Worm (Caenorhabditis elegans) whole organism, late embryonic: ENCODE data around the gene fbxa-48.

Experiments used
- C38D4.7 ChIP-seq: fragments of 200-800 bp; sonication (Bioruptor generic); optimal IDR thresholded peaks from 2 replicates; lab custom pipeline; 2018; ENCODE audit warnings: mild to moderate bottlenecking, missing genetic modification characterization, moderate library complexity, missing compliant biosample characterization
- K09A11.1 ChIP-seq: sonication (generic microtip); optimal IDR thresholded peaks from 2 replicates; lab custom pipeline; 2017; ENCODE audit warnings: antibody characterized with exemption, mild to moderate bottlenecking, missing genetic modification characterization, missing compliant biosample characterization; ENCODE audit not compliant: insufficient read depth
- Y22D7AL.16 ChIP-seq: sonication (generic microtip); optimal IDR thresholded peaks from 2 replicates; lab custom pipeline; 2016; ENCODE audit warnings: missing genetic modification characterization, missing compliant biosample characterization
- ceh-14 ChIP-seq: sonication (generic microtip); optimal IDR thresholded peaks from 2 replicates; lab custom pipeline; 2016; ENCODE audit warnings: missing genotype, missing genetic modification characterization, missing compliant biosample characterization
- ceh-18 ChIP-seq: sonication (generic microtip); optimal IDR thresholded peaks from 2 replicates; lab custom pipeline; 2016; ENCODE audit warnings: missing genetic modification characterization, missing compliant biosample characterization
- ceh-2 ChIP-seq: sonication (generic microtip); optimal IDR thresholded peaks from 2 replicates; lab custom pipeline; 2016; ENCODE audit warnings: missing genotype, missing genetic modification characterization, missing compliant biosample characterization
- ceh-31 ChIP-seq: sonication (generic microtip); optimal IDR thresholded peaks from 2 replicates; lab custom pipeline; 2016; ENCODE audit warnings: missing genetic modification characterization, missing compliant biosample characterization
- ceh-34 ChIP-seq: sonication (generic microtip); optimal IDR thresholded peaks from 2 replicates; lab custom pipeline; 2016; ENCODE audit warnings: mild to moderate bottlenecking, missing genetic modification characterization, missing compliant biosample characterization
- ceh-45 ChIP-seq: fragments of 200-800 bp; sonication (Bioruptor generic); IDR thresholded peaks from 2 replicates; pipeline ENCODE4 v1.3.6; 2022; ENCODE audit warnings: missing genetic modification reagents, missing genetic modification characterization, missing compliant biosample characterization
- ceh-48 ChIP-seq: sonication (generic microtip); optimal IDR thresholded peaks from 2 replicates; lab custom pipeline; 2016; ENCODE audit warnings: missing genetic modification characterization, inconsistent platforms, missing compliant biosample characterization
- ceh-9 ChIP-seq: sonication (generic microtip); optimal IDR thresholded peaks from 2 replicates; lab custom pipeline; 2016; ENCODE audit warnings: mild to moderate bottlenecking, missing genetic modification characterization, inconsistent platforms, missing compliant biosample characterization
- elt-2 ChIP-seq: sonication (generic microtip); optimal IDR thresholded peaks from 2 replicates; lab custom pipeline; 2016; ENCODE audit warnings: missing genetic modification reagents, missing genetic modification characterization, missing compliant biosample characterization
- fax-1 ChIP-seq: sonication (generic microtip); optimal IDR thresholded peaks from 2 replicates; lab custom pipeline; 2016; ENCODE audit warnings: missing genotype, missing genetic modification characterization, missing compliant biosample characterization
- gmeb-2 ChIP-seq: sonication (generic microtip); optimal IDR thresholded peaks from 2 replicates; lab custom pipeline; 2016; ENCODE audit warnings: missing genetic modification characterization, inconsistent platforms, missing compliant biosample characterization
- hlh-6 ChIP-seq: sonication (generic microtip); optimal IDR thresholded peaks from 2 replicates; lab custom pipeline; 2016; ENCODE audit warnings: missing genotype, missing genetic modification characterization, missing compliant biosample characterization
- hlh-8 ChIP-seq: sonication (generic microtip); optimal IDR thresholded peaks from 2 replicates; lab custom pipeline; 2016; ENCODE audit warnings: missing genotype, missing genetic modification characterization, missing compliant biosample characterization
- lim-6 ChIP-seq: sonication (generic microtip); optimal IDR thresholded peaks from 2 replicates; lab custom pipeline; 2016; ENCODE audit warnings: missing genetic modification characterization, missing compliant biosample characterization
- mec-3 ChIP-seq: sonication (generic microtip); optimal IDR thresholded peaks from 2 replicates; lab custom pipeline; 2016; ENCODE audit warnings: borderline replicate concordance, missing genetic modification characterization, missing compliant biosample characterization
- nfya-1 ChIP-seq: sonication (generic microtip); optimal IDR thresholded peaks from 2 replicates; lab custom pipeline; 2017; ENCODE audit warnings: missing genetic modification characterization, mild to moderate bottlenecking, missing compliant biosample characterization, antibody characterized with exemption, moderate library complexity
- odd-2 ChIP-seq: sonication (generic microtip); optimal IDR thresholded peaks from 2 replicates; lab custom pipeline; 2017; ENCODE audit warnings: antibody characterized with exemption, mild to moderate bottlenecking, missing genetic modification characterization, missing compliant biosample characterization
- pag-3 ChIP-seq: sonication (generic microtip); optimal IDR thresholded peaks from 2 replicates; lab custom pipeline; 2016; ENCODE audit warnings: missing compliant biosample characterization, missing genetic modification characterization, borderline replicate concordance
- pax-1 ChIP-seq: fragments of 150-350 bp; optimal IDR thresholded peaks from 2 replicates; lab custom pipeline; 2014; ENCODE audit warnings: missing biosample characterization, missing genetic modification characterization
- pha-2 ChIP-seq: sonication (generic microtip); optimal IDR thresholded peaks from 2 replicates; lab custom pipeline; 2017; ENCODE audit warnings: mild to moderate bottlenecking, missing genetic modification characterization, missing compliant biosample characterization
- pqm-1 ChIP-seq: sonication (generic microtip); optimal IDR thresholded peaks from 2 replicates; lab custom pipeline; 2016; ENCODE audit warnings: missing genetic modification characterization, missing compliant biosample characterization
- pros-1 ChIP-seq: fragments of 150-350 bp; optimal IDR thresholded peaks from 2 replicates; lab custom pipeline; 2014; ENCODE audit warnings: missing biosample characterization, missing genetic modification reagents, missing genetic modification characterization
- ref-2 ChIP-seq: sonication (generic microtip); optimal IDR thresholded peaks from 2 replicates; lab custom pipeline; 2016; ENCODE audit warnings: missing genetic modification characterization, missing compliant biosample characterization
- rnt-1 ChIP-seq: sonication (generic microtip); optimal IDR thresholded peaks from 2 replicates; lab custom pipeline; 2016; ENCODE audit warnings: missing genetic modification characterization, missing compliant biosample characterization
- sox-2 ChIP-seq: fragments of 200-800 bp; sonication (Bioruptor generic); IDR thresholded peaks from 2 replicates; pipeline ENCODE4 v1.3.6; 2022; ENCODE audit warnings: missing genetic modification reagents, missing genetic modification characterization, missing compliant biosample characterization
- sox-4 ChIP-seq: sonication (generic microtip); optimal IDR thresholded peaks from 2 replicates; lab custom pipeline; 2017; ENCODE audit warnings: mild to moderate bottlenecking, missing genetic modification characterization, inconsistent platforms, missing compliant biosample characterization
- tbx-2 ChIP-seq: sonication (generic microtip); optimal IDR thresholded peaks from 2 replicates; lab custom pipeline; 2016; ENCODE audit warnings: missing genetic modification characterization, missing compliant biosample characterization
- tbx-7 ChIP-seq: sonication (generic microtip); optimal IDR thresholded peaks from 2 replicates; lab custom pipeline; 2016; ENCODE audit warnings: missing genotype, missing genetic modification characterization, missing compliant biosample characterization
- unc-3 ChIP-seq, 2 experiments: fragments of 200-800 bp in 1 of 2; sonication (Bioruptor generic) in 1 of 2; sonication (generic microtip) in 1 of 2; conservative IDR thresholded peaks in 1 of 2; optimal IDR thresholded peaks in 1 of 2; 2 replicates each; pipeline versions ENCODE4 v1.3.6 to Lab custom; 2016 to 2022; ENCODE audit warnings: missing compliant biosample characterization in 2 of 2, missing genetic modification characterization in 2 of 2, missing genetic modification reagents in 1 of 2
- unc-42 ChIP-seq: sonication (generic microtip); optimal IDR thresholded peaks from 2 replicates; lab custom pipeline; 2016; ENCODE audit warnings: missing genotype, missing genetic modification characterization, missing compliant biosample characterization
- unc-55 ChIP-seq: sonication (generic microtip); optimal IDR thresholded peaks from 2 replicates; lab custom pipeline; 2017; ENCODE audit warnings: missing biosample characterization, missing genetic modification reagents, missing genetic modification characterization
- unc-86 ChIP-seq: sonication (generic microtip); optimal IDR thresholded peaks from 2 replicates; lab custom pipeline; 2016; ENCODE audit warnings: missing genetic modification characterization, missing compliant biosample characterization
- zip-5 ChIP-seq: sonication (generic microtip); optimal IDR thresholded peaks from 2 replicates; lab custom pipeline; 2016; ENCODE audit warnings: missing genetic modification characterization, missing compliant biosample characterization

The fbxa-48 gene

ce11 chrIII:2304867-2305266, 32.9 kb upstream of the fbxa-48 start, which contains the start of gene Y54F10BM.9:
Y54F10BM.9 (minus strand) TSS chrIII:2304927.
- TF ChIP-seq sox-2 (peak; percentile 76), hlh-8 (tag; lab: Kevin White, UChicago) (peak; percentile 34), ceh-34 (tag; lab: Kevin White, UChicago) (peak; percentile 19), ceh-9 (tag; lab: Kevin White, UChicago) (no peak), pros-1 (tag; lab: Kevin White, UChicago) (peak; percentile 34), tbx-7 (no peak), zip-5 (tag; lab: Kevin White, UChicago) (no peak), unc-86 (tag; lab: Kevin White, UChicago) (no peak), ceh-14 (tag; lab: Kevin White, UChicago) (no peak), ref-2 (tag; lab: Kevin White, UChicago) (peak; percentile 69), ceh-31 (peak; percentile 76), pha-2 (tag; lab: Kevin White, UChicago) (no peak), odd-2 (no peak), tbx-2 (peak; percentile 49), gmeb-2 (tag; lab: Kevin White, UChicago) (no peak), unc-42 (tag; lab: Kevin White, UChicago) (peak; percentile 10), pax-1 (tag; lab: Kevin White, UChicago) (no peak), pag-3 (no peak), ceh-2 (tag; lab: Kevin White, UChicago) (peak; percentile 3), nfya-1 (tag; lab: Kevin White, UChicago) (peak; percentile 46), unc-55 (GFP tag; lab: Kevin White, UChicago) (peak; percentile 68)

DNA sequence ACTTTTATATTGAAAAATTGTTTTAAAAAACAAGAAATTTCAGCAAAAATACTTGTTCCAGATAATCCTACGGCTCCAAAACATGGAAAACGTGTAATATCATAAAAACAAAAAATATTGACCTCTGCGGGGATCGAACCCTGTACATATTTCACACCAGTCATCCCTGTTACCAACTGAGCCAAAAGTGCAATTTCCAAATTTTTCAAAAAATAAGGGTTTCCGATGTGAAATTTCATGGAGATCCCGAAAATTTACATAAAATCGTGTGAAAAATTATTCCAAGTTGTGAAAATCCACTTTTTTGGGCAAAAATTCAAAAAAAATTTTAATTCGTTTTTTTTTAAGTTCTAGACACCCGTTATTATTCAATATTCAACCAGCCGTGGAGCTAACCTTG, 32.2 kb upstream of the fbxa-48 start:
- TF ChIP-seq ceh-9 (tag; lab: Kevin White, UChicago) = no peak
- TF ChIP-seq ceh-45 (GFP tag; lab: Robert Waterston, UW) = no peak

ce11 chrIII:2294736-2295135, 22.8 kb upstream of the fbxa-48 start:
- TF ChIP-seq pros-1 (tag; lab: Kevin White, UChicago) (no peak), gmeb-2 (tag; lab: Kevin White, UChicago) (no peak), ceh-18 (tag; lab: Kevin White, UChicago) (no peak), pag-3 (no peak), elt-2 (peak; percentile 48), unc-3 (GFP tag; conservative IDR thresholded peaks at IDR 0.05; lab: Robert Waterston, UW) (no peak), unc-3 (tag; optimal IDR thresholded peaks at IDR 0.05; lab: Kevin White, UChicago) (no peak)

ce11 chrIII:2291139-2291538, 19.2 kb upstream of the fbxa-48 start, which contains the start of gene fbxa-219:
fbxa-219 (plus strand) TSS chrIII:2291415.
- no peak for TF ChIP-seq C38D4.7
- no peak for TF ChIP-seq lim-6 (tag; lab: Kevin White, UChicago)
- no peak for TF ChIP-seq K09A11.1 (tag; lab: Kevin White, UChicago)
- no peak for TF ChIP-seq mec-3 (tag; lab: Kevin White, UChicago)
- no peak for TF ChIP-seq pqm-1 (tag; lab: Kevin White, UChicago)
- no peak for TF ChIP-seq Y22D7AL.16 (tag; lab: Kevin White, UChicago)
- no peak for TF ChIP-seq fax-1
- no peak for TF ChIP-seq pag-3
- TF ChIP-seq tbx-2 = no peak
- no peak for TF ChIP-seq sox-4 (tag; lab: Kevin White, UChicago)
- TF ChIP-seq hlh-6 (tag; lab: Kevin White, UChicago) = no peak
- no peak for TF ChIP-seq rnt-1 (tag; lab: Kevin White, UChicago)
- no peak for TF ChIP-seq ceh-48
- TF ChIP-seq unc-42 (tag; lab: Kevin White, UChicago) = no peak
- no peak for TF ChIP-seq pros-1 (tag; lab: Kevin White, UChicago)
- no peak for TF ChIP-seq pha-2 (tag; lab: Kevin White, UChicago)
- TF ChIP-seq, all 69 proteins: peak for 0
